Fruit fly (Drosophila melanogaster) Kc167 (cell line): Measurements from ENCODE around the gene CG42751.

Source experiments
- Myc ChIP-seq: fragments of >200 bp; optimal IDR thresholded peaks from 2 replicates; lab custom pipeline; 2017; ENCODE audit warnings: missing external identifiers
- insv ChIP-seq: fragments of >200 bp; optimal IDR thresholded peaks from 3 replicates; lab custom pipeline; 2018; ENCODE audit warnings: missing external identifiers
- psq ChIP-seq: fragments of >200 bp; optimal IDR thresholded peaks from 2 replicates; lab custom pipeline; 2017; ENCODE audit warnings: missing external identifiers
- ttk ChIP-seq: sonication (Bioruptor generic); optimal IDR thresholded peaks from 2 replicates; lab custom pipeline; 2017; ENCODE audit warnings: missing external identifiers

DNA sequence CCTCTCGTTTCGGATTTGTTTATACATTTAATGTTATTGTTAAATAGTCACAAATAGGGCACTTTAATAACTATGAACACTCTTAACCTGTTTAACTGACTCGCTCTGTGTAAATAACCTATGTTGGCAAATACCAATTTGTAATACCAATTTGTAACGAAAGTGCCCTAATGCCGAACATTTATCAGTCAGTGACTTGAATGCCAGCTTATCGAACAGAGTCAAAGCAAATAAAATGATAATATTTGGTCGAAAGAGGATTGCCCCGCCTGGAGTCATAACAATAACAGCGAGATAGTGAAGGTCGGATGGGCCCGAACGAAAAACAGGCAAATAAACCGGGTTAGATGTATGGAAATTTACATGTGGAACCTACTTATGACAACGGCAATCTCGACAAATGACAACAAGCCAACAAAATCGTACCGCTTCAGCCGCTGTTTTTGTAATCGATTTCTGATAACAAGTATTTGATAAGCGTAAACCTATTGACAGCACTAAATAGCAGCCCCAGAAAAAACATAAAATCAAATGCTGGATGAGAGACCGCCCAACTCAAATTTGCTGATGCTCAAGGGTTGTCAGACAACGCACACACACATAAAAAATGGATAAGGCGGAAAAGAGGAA is 8.0 kb upstream of the CG42751 start:
- TF ChIP-seq Myc (no peak), insv (lab: Kevin White, UChicago) (no peak), ttk (lab: Kevin White, UChicago) (no peak), psq (lab: Kevin White, UChicago) (no peak)
